Worm (Caenorhabditis elegans): ENCODE results near the gene F59B10.4.

The F59B10.4 gene

ce11 chrII:10551985-10552736 lies 33.2 kb upstream of the F59B10.4 start (continued):
- no peak for TF ChIP-seq nhr-27 (tag; optimal IDR thresholded peaks at IDR 0.05)
- TF ChIP-seq lin-26 (GFP tag; IDR thresholded peaks at IDR 0.05): peak; percentile 60; the same call in 1 of the 2 replicates
- peak; percentile 71 for TF ChIP-seq ekl-4 (GFP tag; IDR thresholded peaks at IDR 0.05)
- TF ChIP-seq C06A6.2 (GFP tag; conservative IDR thresholded peaks at IDR 0.05): peak; percentile 76
- peak; percentile 81 for TF ChIP-seq madf-3 (GFP tag; IDR thresholded peaks at IDR 0.05)
- TF ChIP-seq F57A8.1 (GFP tag; optimal IDR thresholded peaks at IDR 0.05): no peak
- no peak for TF ChIP-seq Y53F4B.3 (GFP tag; IDR thresholded peaks at IDR 0.05)
- TF ChIP-seq ztf-26 (tag; optimal IDR thresholded peaks at IDR 0.05): peak; percentile 76
- 0 out of 2 replicates have a peak, but pooled peaks have one; percentile 8 for TF ChIP-seq Y67H2A.10 (GFP tag; conservative IDR thresholded peaks at IDR 0.05)
- TF ChIP-seq ztf-3 (GFP tag; optimal IDR thresholded peaks at IDR 0.05): peak; percentile 21
- peak; percentile 74 for TF ChIP-seq K11D2.4 (GFP tag; IDR thresholded peaks at IDR 0.05)
- 0 out of 2 replicates have a peak, but pooled peaks have one; percentile 12 for TF ChIP-seq Y53G8AR.9 (GFP tag; conservative IDR thresholded peaks at IDR 0.05)
- peak; percentile 80; the same call in 1 of the 2 replicates for TF ChIP-seq B0336.3 (GFP tag; IDR thresholded peaks at IDR 0.05)
- no peak for TF ChIP-seq B0261.1 (tag; optimal IDR thresholded peaks at IDR 0.05)
- no peak for TF ChIP-seq zim-3 (tag; optimal IDR thresholded peaks at IDR 0.05)
- TF ChIP-seq cebp-2 (GFP tag; IDR thresholded peaks at IDR 0.05): no peak
- peak; percentile 18 for TF ChIP-seq ZK185.1 (tag; optimal IDR thresholded peaks at IDR 0.05; ENCODE audit: poor library complexity, severe bottlenecking)
- TF ChIP-seq nhr-80 (tag; optimal IDR thresholded peaks at IDR 0.05): peak; percentile 54
- TF ChIP-seq egl-18 (GFP tag; IDR thresholded peaks at IDR 0.05): no peak
- peak; percentile 77 for TF ChIP-seq attf-5 (GFP tag; optimal IDR thresholded peaks at IDR 0.05)
- no peak for TF ChIP-seq him-1 (tag; optimal IDR thresholded peaks at IDR 0.05)
- no peak for TF ChIP-seq sea-2 (GFP tag; IDR thresholded peaks at IDR 0.05)
- TF ChIP-seq somi-1 (GFP tag; optimal IDR thresholded peaks at IDR 0.05): peak; percentile 87
- no peak for TF ChIP-seq ama-1 (optimal IDR thresholded peaks at IDR 0.05)
- TF ChIP-seq ama-1 (GFP tag; optimal IDR thresholded peaks at IDR 0.05): peak in 1 of 2 experiments; percentile 12
- 0 out of 2 replicates have a peak, but pooled peaks have one; percentile 25 for TF ChIP-seq ceh-40 (GFP tag; IDR thresholded peaks at IDR 0.05)
- peak; percentile 5 for TF ChIP-seq snpc-1.1 (tag; optimal IDR thresholded peaks at IDR 0.05; ENCODE audit: insufficient read depth)
- no peak for TF ChIP-seq madf-8 (GFP tag; conservative IDR thresholded peaks at IDR 0.05)
- no peak for TF ChIP-seq F37B4.10 (GFP tag; IDR thresholded peaks at IDR 0.05)
- TF ChIP-seq attf-3 (GFP tag; conservative IDR thresholded peaks at IDR 0.05): no peak
- TF ChIP-seq let-607 (tag; optimal IDR thresholded peaks at IDR 0.05): peak in 1 of 2 experiments; percentile 66
- peak in 1 of 3 experiments; percentile 87 for TF ChIP-seq lin-35 (GFP tag; optimal IDR thresholded peaks at IDR 0.05)
- no peak for TF ChIP-seq D2030.7 (GFP tag; IDR thresholded peaks at IDR 0.05)
- peak; percentile 52 for TF ChIP-seq tbp1 (GFP tag; optimal IDR thresholded peaks at IDR 0.05)
- no peak for TF ChIP-seq ztf-25 (GFP tag; IDR thresholded peaks at IDR 0.05)

ce11 chrII:10550872-10551647 lies 32.1 kb upstream of the F59B10.4 start:
- peak; percentile 60; the same call in 1 of the 2 replicates for TF ChIP-seq Y53G8AR.9 (GFP tag; conservative IDR thresholded peaks at IDR 0.05)
- TF ChIP-seq nfyb-1 (GFP tag; IDR thresholded peaks at IDR 0.05): 0 out of 2 replicates have a peak, but pooled peaks have one; percentile 42
- TF ChIP-seq B0261.1 (tag; optimal IDR thresholded peaks at IDR 0.05): no peak
- TF ChIP-seq ets-4 (GFP tag; optimal IDR thresholded peaks at IDR 0.05): no peak
- 0 out of 2 replicates have a peak, but pooled peaks have one; percentile 14 for TF ChIP-seq lin-26 (GFP tag; IDR thresholded peaks at IDR 0.05)
- TF ChIP-seq cebp-1 (GFP tag; IDR thresholded peaks at IDR 0.05): no peak
- peak; percentile 10 for TF ChIP-seq cebp-1 (tag; optimal IDR thresholded peaks at IDR 0.05)
- no peak for TF ChIP-seq B0035.1 (tag; optimal IDR thresholded peaks at IDR 0.05)
- TF ChIP-seq madf-10 (tag; optimal IDR thresholded peaks at IDR 0.05): no peak
- TF ChIP-seq chd-7 (tag; optimal IDR thresholded peaks at IDR 0.05): peak; percentile 29
- peak; percentile 42 for TF ChIP-seq ama-1 (optimal IDR thresholded peaks at IDR 0.05)
- peak in 1 of 2 experiments; percentile 2 for TF ChIP-seq ama-1 (GFP tag; optimal IDR thresholded peaks at IDR 0.05)
- TF ChIP-seq aptf-2 (GFP tag; conservative IDR thresholded peaks at IDR 0.05): no peak
- peak; percentile 8 for TF ChIP-seq ztf-26 (tag; optimal IDR thresholded peaks at IDR 0.05)
